Worm (Caenorhabditis elegans) whole organism, L3 larva: Measurements from ENCODE around the gene ZK686.2.

Experiments
- aly-2 ChIP-seq: fragments of 150-350 bp; optimal IDR thresholded peaks from 2 replicates; lab custom pipeline; 2014; ENCODE audit warnings: missing biosample characterization, missing genetic modification characterization
- ama-1 ChIP-seq: fragments of 150-350 bp; optimal IDR thresholded peaks from 2 replicates; lab custom pipeline; 2018
- elt-3 ChIP-seq, 3 experiments: fragments of 150-350 bp in 1 of 3; sonication (generic microtip) in 2 of 3; optimal IDR thresholded peaks; 2 replicates in 2 of 3; 4 replicates in 1 of 3; lab custom pipeline; 2014 to 2017; ENCODE audit warnings: missing biosample characterization in 3 of 3, missing genetic modification characterization in 3 of 3
- fkh-10 ChIP-seq: sonication (generic microtip); optimal IDR thresholded peaks from 2 replicates; lab custom pipeline; 2017; ENCODE audit warnings: missing biosample characterization, missing genetic modification reagents, missing genetic modification characterization
- fos-1 ChIP-seq: fragments of 150-350 bp; optimal IDR thresholded peaks from 2 replicates; lab custom pipeline; 2014; ENCODE audit warnings: missing biosample characterization, missing genetic modification characterization
- mdl-1 ChIP-seq: fragments of 150-350 bp; optimal IDR thresholded peaks from 2 replicates; lab custom pipeline; 2014; ENCODE audit warnings: missing biosample characterization, missing genetic modification characterization
- nhr-43 ChIP-seq: sonication (generic microtip); optimal IDR thresholded peaks from 2 replicates; lab custom pipeline; 2016; ENCODE audit warnings: mild to moderate bottlenecking, missing genetic modification characterization, missing compliant biosample characterization; ENCODE audit not compliant: poor library complexity, severe bottlenecking
- sea-2 ChIP-seq: fragments of 150-350 bp; sonication (generic microtip); optimal IDR thresholded peaks from 4 replicates; lab custom pipeline; 2014; ENCODE audit warnings: missing biosample characterization, missing genetic modification reagents, missing genetic modification characterization
- snpc-4 ChIP-seq: fragments of 150-350 bp; optimal IDR thresholded peaks from 2 replicates; lab custom pipeline; 2014; ENCODE audit warnings: missing biosample characterization, missing genetic modification characterization
- zag-1 ChIP-seq: fragments of 150-350 bp; optimal IDR thresholded peaks from 2 replicates; lab custom pipeline; 2014; ENCODE audit warnings: missing biosample characterization, missing genetic modification characterization

- TF ChIP-seq mdl-1 (tag; lab: Kevin White, UChicago) (no peak), fkh-10 (no peak), aly-2 (tag; lab: Kevin White, UChicago) (no peak), nhr-43 (tag; lab: Kevin White, UChicago) (no peak), fos-1 (tag; lab: Kevin White, UChicago) (no peak), sea-2 (GFP tag; lab: Kevin White, UChicago) (no peak), zag-1 (no peak), elt-3 (tag; optimal IDR thresholded peaks at IDR 0.05; lab: Kevin White, UChicago) (no peak), ama-1 (lab: Kevin White, UChicago) (no peak), snpc-4 (tag; lab: Kevin White, UChicago) (no peak)
Measured at ce11 chrIII:7778530-7778929, 12.7 kb upstream of the ZK686.2 start.
